Worm (Caenorhabditis elegans): ENCODE results near the gene vhl-1.

ce11 chrX:11268970-11269369 is 38.2 kb upstream of the vhl-1 start, which contains the start of gene C03A3.3:
- TF ChIP-seq fos-1 (tag; optimal IDR thresholded peaks at IDR 0.05) (no peak), aly-2 (tag; optimal IDR thresholded peaks at IDR 0.05) (no peak), nhr-237 (tag; optimal IDR thresholded peaks at IDR 0.05) (no peak), ama-1 (optimal IDR thresholded peaks at IDR 0.05) (no peak), ztf-11 (tag; optimal IDR thresholded peaks at IDR 0.05) (no peak), lin-13 (GFP tag; optimal IDR thresholded peaks at IDR 0.05) (no peak), unc-39 (tag; optimal IDR thresholded peaks at IDR 0.05) (no peak), zag-1 (tag; optimal IDR thresholded peaks at IDR 0.05) (no peak)
